Worm (Caenorhabditis elegans) whole organism, young adult: ENCODE measurements around the gene atg-16.2.

Source experiments
- F22D6.2 ChIP-seq: sonication (generic microtip); optimal IDR thresholded peaks from 2 replicates; lab custom pipeline; 2016; ENCODE audit warnings: mild to moderate bottlenecking, missing genetic modification characterization, missing compliant biosample characterization
- F33H1.4 ChIP-seq: fragments of 200-800 bp; sonication (Bioruptor generic); IDR thresholded peaks from 2 replicates; pipeline ENCODE4 v1.3.6; 2022; ENCODE audit warnings: missing genetic modification reagents, missing genetic modification characterization, missing compliant biosample characterization
- F37B4.10 ChIP-seq: fragments of 200-800 bp; sonication (Bioruptor generic); IDR thresholded peaks from 2 replicates; pipeline ENCODE4 v1.3.6; 2022; ENCODE audit warnings: missing genetic modification characterization, missing compliant biosample characterization
- F49E8.2 ChIP-seq: sonication (generic microtip); optimal IDR thresholded peaks from 3 replicates; lab custom pipeline; 2017; ENCODE audit warnings: missing genetic modification characterization, mild to moderate bottlenecking, missing compliant biosample characterization, antibody characterized with exemption, moderate library complexity; ENCODE audit not compliant: insufficient read depth
- F55B11.4 ChIP-seq: sonication (generic microtip); optimal IDR thresholded peaks from 2 replicates; lab custom pipeline; 2016; ENCODE audit warnings: missing compliant biosample characterization, missing genetic modification characterization, borderline replicate concordance; ENCODE audit not compliant: insufficient read depth
- F57C9.4 ChIP-seq: sonication (generic microtip); optimal IDR thresholded peaks from 2 replicates; lab custom pipeline; 2017; ENCODE audit warnings: mild to moderate bottlenecking, missing genetic modification characterization, missing compliant biosample characterization
- T07F8.4 ChIP-seq: sonication (generic microtip); optimal IDR thresholded peaks from 2 replicates; lab custom pipeline; 2016; ENCODE audit warnings: mild to moderate bottlenecking, missing genetic modification characterization, moderate library complexity, missing compliant biosample characterization
- Y67H2A.10 ChIP-seq: fragments of 200-800 bp; sonication (Bioruptor generic); conservative IDR thresholded peaks from 2 replicates; pipeline ENCODE4 v1.3.6; 2022; ENCODE audit warnings: missing genetic modification reagents, missing genetic modification characterization, missing compliant biosample characterization
- ZK185.1 ChIP-seq: sonication (generic microtip); optimal IDR thresholded peaks from 2 replicates; lab custom pipeline; 2016; ENCODE audit warnings: mild to moderate bottlenecking, missing genetic modification characterization, missing compliant biosample characterization; ENCODE audit not compliant: poor library complexity, severe bottlenecking
- attf-3 ChIP-seq: fragments of 200-800 bp; sonication (Bioruptor generic); conservative IDR thresholded peaks from 2 replicates; pipeline ENCODE4 v1.3.6; 2022; ENCODE audit warnings: missing genetic modification reagents, missing genetic modification characterization, missing compliant biosample characterization
- attf-6 ChIP-seq: fragments of 200-800 bp; sonication (Bioruptor generic); IDR thresholded peaks from 2 replicates; pipeline ENCODE4 v1.3.6; 2022; ENCODE audit warnings: missing genetic modification reagents, missing genetic modification characterization, missing compliant biosample characterization
- ccch-3 ChIP-seq: fragments of 200-800 bp; sonication (Bioruptor generic); optimal IDR thresholded peaks from 2 replicates; lab custom pipeline; 2018; ENCODE audit warnings: mild to moderate bottlenecking, missing genetic modification characterization, missing compliant biosample characterization
- cebp-1 ChIP-seq, 2 experiments: fragments of 200-800 bp in 1 of 2; sonication (Bioruptor generic) in 1 of 2; sonication (generic microtip) in 1 of 2; IDR thresholded peaks in 1 of 2; optimal IDR thresholded peaks in 1 of 2; 2 replicates each; pipeline versions ENCODE4 v1.3.6 to Lab custom; 2017 to 2022; ENCODE audit warnings: missing compliant biosample characterization in 2 of 2, missing genetic modification characterization in 2 of 2, mild to moderate bottlenecking in 1 of 2, missing genetic modification reagents in 1 of 2, moderate library complexity in 1 of 2
- ceh-27 ChIP-seq: fragments of 200-800 bp; sonication (Bioruptor generic); optimal IDR thresholded peaks from 2 replicates; lab custom pipeline; 2018; ENCODE audit warnings: mild to moderate bottlenecking, missing genetic modification characterization, moderate library complexity, missing compliant biosample characterization
- ceh-40 ChIP-seq: fragments of 200-800 bp; sonication (Bioruptor generic); IDR thresholded peaks from 2 replicates; pipeline ENCODE4 v1.3.6; 2022; ENCODE audit warnings: missing genetic modification characterization, missing compliant biosample characterization
- ceh-58 ChIP-seq: fragments of 200-800 bp; sonication (Bioruptor generic); IDR thresholded peaks from 2 replicates; pipeline ENCODE4 v1.3.6; 2022; ENCODE audit warnings: missing genetic modification characterization, missing compliant biosample characterization
- ceh-79 ChIP-seq: sonication (generic microtip); optimal IDR thresholded peaks from 2 replicates; lab custom pipeline; 2017; ENCODE audit warnings: mild to moderate bottlenecking, missing genetic modification characterization, missing compliant biosample characterization
- ceh-91 ChIP-seq: fragments of 200-800 bp; sonication (Bioruptor generic); IDR thresholded peaks from 2 replicates; pipeline ENCODE4 v1.3.6; 2022; ENCODE audit warnings: missing genetic modification reagents, missing genetic modification characterization, missing compliant biosample characterization
- efl-1 ChIP-seq: fragments of 150-350 bp; optimal IDR thresholded peaks from 2 replicates; lab custom pipeline; 2014; ENCODE audit warnings: missing biosample characterization, missing genetic modification reagents, missing genetic modification characterization
- gei-17 ChIP-seq: fragments of 200-800 bp; sonication (Bioruptor generic); optimal IDR thresholded peaks from 2 replicates; lab custom pipeline; 2018; ENCODE audit warnings: mild to moderate bottlenecking, missing genetic modification characterization, missing compliant biosample characterization
- him-1 ChIP-seq: sonication (generic microtip); optimal IDR thresholded peaks from 2 replicates; lab custom pipeline; 2016; ENCODE audit warnings: missing genotype, missing genetic modification reagents, missing genetic modification characterization, missing compliant biosample characterization
- hmg-1.2 ChIP-seq: fragments of 200-800 bp; sonication (Bioruptor generic); IDR thresholded peaks from 2 replicates; pipeline ENCODE4 v1.3.6; 2022; ENCODE audit warnings: missing genetic modification reagents, missing genetic modification characterization, missing compliant biosample characterization
- hrde-1 ChIP-seq: sonication (generic microtip); optimal IDR thresholded peaks from 2 replicates; lab custom pipeline; 2016; ENCODE audit warnings: missing genetic modification characterization, mild to moderate bottlenecking, missing compliant biosample characterization, moderate library complexity, missing genotype, missing genetic modification reagents, borderline replicate concordance
- let-526 ChIP-seq: fragments of 200-800 bp; sonication (Bioruptor generic); IDR thresholded peaks from 2 replicates; pipeline ENCODE4 v1.3.6; 2022; ENCODE audit warnings: missing genetic modification reagents, missing genetic modification characterization, missing compliant biosample characterization
- lin-35 ChIP-seq, 3 experiments: fragments of 150-350 bp in 2 of 3; sonication (generic microtip) in 1 of 3; optimal IDR thresholded peaks; 2 replicates each; lab custom pipeline; 2014 to 2018; ENCODE audit warnings: missing biosample characterization in 3 of 3, missing genetic modification characterization in 3 of 3, missing genetic modification reagents in 3 of 3
- madf-10 ChIP-seq: sonication (generic microtip); optimal IDR thresholded peaks from 2 replicates; lab custom pipeline; 2016; ENCODE audit warnings: mild to moderate bottlenecking, missing genetic modification characterization, missing compliant biosample characterization
- mcd-1 ChIP-seq: fragments of 200-800 bp; sonication (Bioruptor generic); IDR thresholded peaks from 2 replicates; pipeline ENCODE4 v1.3.6; 2022; ENCODE audit warnings: missing genetic modification reagents, missing genetic modification characterization, missing compliant biosample characterization
- mel-28 ChIP-seq: sonication (generic microtip); optimal IDR thresholded peaks from 2 replicates; lab custom pipeline; 2016; ENCODE audit warnings: borderline replicate concordance, mild to moderate bottlenecking, missing genetic modification characterization, missing compliant biosample characterization
- mes-4 ChIP-seq: sonication (generic microtip); optimal IDR thresholded peaks from 2 replicates; lab custom pipeline; 2016; ENCODE audit warnings: missing genotype, missing genetic modification characterization, missing compliant biosample characterization
- nhr-27 ChIP-seq: fragments of 200-800 bp; sonication (Bioruptor generic); optimal IDR thresholded peaks from 2 replicates; lab custom pipeline; 2018; ENCODE audit warnings: mild to moderate bottlenecking, missing genetic modification characterization, moderate library complexity, missing compliant biosample characterization
- pbrm-1 ChIP-seq: fragments of 200-800 bp; sonication (Bioruptor generic); IDR thresholded peaks from 2 replicates; pipeline ENCODE4 v1.3.6; 2022; ENCODE audit warnings: missing genetic modification reagents, missing genetic modification characterization, missing compliant biosample characterization
- pha-4 ChIP-seq: fragments of 150-350 bp; sonication (generic microtip); optimal IDR thresholded peaks from 2 replicates; lab custom pipeline; 2014; ENCODE audit warnings: missing biosample characterization, missing genetic modification reagents, missing genetic modification characterization
- repo-1 ChIP-seq: sonication (generic microtip); optimal IDR thresholded peaks from 2 replicates; lab custom pipeline; 2017; ENCODE audit warnings: mild to moderate bottlenecking, missing genetic modification characterization, missing compliant biosample characterization
- snpc-1.3 ChIP-seq: sonication (generic microtip); optimal IDR thresholded peaks from 2 replicates; lab custom pipeline; 2017; ENCODE audit warnings: missing genetic modification characterization, mild to moderate bottlenecking, missing compliant biosample characterization, antibody characterized with exemption, moderate library complexity, missing genotype, missing genetic modification reagents; ENCODE audit not compliant: insufficient read depth
- snpc-4 ChIP-seq, 5 experiments: fragments of 150-350 bp in 1 of 5; sonication (generic microtip) in 4 of 5; optimal IDR thresholded peaks; 2 replicates each; lab custom pipeline; 2014 to 2018; ENCODE audit warnings: missing genetic modification characterization in 5 of 5, missing biosample characterization in 3 of 5, antibody characterized with exemption in 2 of 5, mild to moderate bottlenecking in 2 of 5, missing compliant biosample characterization in 2 of 5, missing genotype in 2 of 5, moderate library complexity in 2 of 5, missing genetic modification reagents in 1 of 5
- somi-1 ChIP-seq: fragments of 200-800 bp; sonication (Bioruptor generic); optimal IDR thresholded peaks from 2 replicates; lab custom pipeline; 2018; ENCODE audit warnings: mild to moderate bottlenecking, missing genetic modification characterization, missing compliant biosample characterization
- tbx-9 ChIP-seq: sonication (generic microtip); optimal IDR thresholded peaks from 2 replicates; lab custom pipeline; 2016; ENCODE audit warnings: borderline replicate concordance, missing genetic modification characterization, inconsistent platforms, missing compliant biosample characterization
- tlf-1 ChIP-seq: fragments of 200-800 bp; sonication (Bioruptor generic); optimal IDR thresholded peaks from 2 replicates; lab custom pipeline; 2018; ENCODE audit warnings: mild to moderate bottlenecking, missing genetic modification characterization, missing compliant biosample characterization
- unc-62 ChIP-seq: fragments of 150-350 bp; optimal IDR thresholded peaks from 2 replicates; lab custom pipeline; 2014; ENCODE audit warnings: missing biosample characterization, missing genetic modification reagents, missing genetic modification characterization
- ztf-18 ChIP-seq: sonication (generic microtip); optimal IDR thresholded peaks from 2 replicates; lab custom pipeline; 2016; ENCODE audit warnings: missing genotype, mild to moderate bottlenecking, missing genetic modification characterization, missing compliant biosample characterization

Gene atg-16.2

ce11 chrII:6500161-6500560 lies 47.0 kb upstream of the atg-16.2 start, which contains the start of gene R05G9.5 (continued):
- no peak for TF ChIP-seq nhr-27 (tag; lab: Kevin White, UChicago)
- no peak for TF ChIP-seq F37B4.10
- TF ChIP-seq, all 124 proteins: peak for 0

- TF ChIP-seq T07F8.4, result no peak
- no peak for TF ChIP-seq tlf-1 (GFP tag; lab: Kevin White, UChicago)
- no peak for TF ChIP-seq ceh-79
- no peak for TF ChIP-seq F49E8.2 (tag; lab: Kevin White, UChicago)
- no peak for TF ChIP-seq F55B11.4 (tag; lab: Kevin White, UChicago)
- no peak for TF ChIP-seq ceh-58
- TF ChIP-seq mes-4, result no peak
- no peak for TF ChIP-seq ceh-27 (GFP tag; lab: Kevin White, UChicago)
- no peak for TF ChIP-seq somi-1 (GFP tag; lab: Kevin White, UChicago)
- no peak for TF ChIP-seq attf-3 (GFP tag; lab: Robert Waterston, UW)
- TF ChIP-seq nhr-27 (tag; lab: Kevin White, UChicago), result no peak
Observed at ce11 chrII:6499067-6499466, 45.9 kb upstream of the atg-16.2 start, which contains the start of gene twk-49. TSS of gene twk-49 (minus strand) at chrII:6499167.

ce11 chrII:6498609-6499008 lies 45.4 kb upstream of the atg-16.2 start:
- TF ChIP-seq tbx-9 (tag; lab: Kevin White, UChicago) (no peak), gei-17 (no peak), mes-4 (no peak), cebp-1 (GFP tag; IDR thresholded peaks at IDR 0.05; lab: Robert Waterston, UW) (no peak), cebp-1 (tag; optimal IDR thresholded peaks at IDR 0.05; lab: Kevin White, UChicago) (no peak), attf-6 (GFP tag; lab: Robert Waterston, UW) (no peak), ceh-40 (GFP tag; lab: Robert Waterston, UW) (no peak), repo-1 (no peak)

- no peak for TF ChIP-seq ceh-91
- no peak for TF ChIP-seq somi-1 (GFP tag; lab: Kevin White, UChicago)
- TF ChIP-seq ceh-58, result no peak
- TF ChIP-seq F22D6.2 (tag; lab: Kevin White, UChicago), result no peak
- no peak for TF ChIP-seq madf-10 (tag; lab: Kevin White, UChicago)
- no peak for TF ChIP-seq hmg-1.2 (GFP tag; lab: Robert Waterston, UW)
- no peak for TF ChIP-seq F33H1.4 (GFP tag; lab: Robert Waterston, UW)
- no peak for TF ChIP-seq hrde-1 (tag; lab: Kevin White, UChicago)
- TF ChIP-seq lin-35 (GFP tag; optimal IDR thresholded peaks at IDR 0.05; lab: Kevin White, UChicago), result no peak
- TF ChIP-seq ztf-18, result no peak
- no peak for TF ChIP-seq pha-4 (tag; lab: Kevin White, UChicago)
- TF ChIP-seq F57C9.4 (tag; lab: Kevin White, UChicago), result no peak
- TF ChIP-seq efl-1, result no peak
- TF ChIP-seq Y67H2A.10 (GFP tag; lab: Robert Waterston, UW), result no peak
- no peak for TF ChIP-seq let-526
- TF ChIP-seq, all 124 proteins: peak for 0
Observed at ce11 chrII:6497137-6497536, 43.9 kb upstream of the atg-16.2 start.

ce11 chrII:6496496-6496895 lies 43.3 kb upstream of the atg-16.2 start:
- TF ChIP-seq ztf-18 (no peak), F22D6.2 (tag; lab: Kevin White, UChicago) (no peak), snpc-4 (GFP tag; optimal IDR thresholded peaks at IDR 0.05; lab: Kevin White, UChicago) (no peak), snpc-4 (tag; optimal IDR thresholded peaks at IDR 0.05; lab: Kevin White, UChicago) (no peak), ccch-3 (GFP tag; lab: Kevin White, UChicago) (no peak), ZK185.1 (tag; lab: Kevin White, UChicago) (no peak), pbrm-1 (no peak), let-526 (no peak), him-1 (no peak), unc-62 (GFP tag; lab: Kevin White, UChicago) (no peak), snpc-1.3 (tag; lab: Kevin White, UChicago) (no peak), mcd-1 (GFP tag; lab: Robert Waterston, UW) (no peak), mel-28 (no peak)
